1 worm cellular context compared by ENCODE assay signal in the genomic region with DNA sequence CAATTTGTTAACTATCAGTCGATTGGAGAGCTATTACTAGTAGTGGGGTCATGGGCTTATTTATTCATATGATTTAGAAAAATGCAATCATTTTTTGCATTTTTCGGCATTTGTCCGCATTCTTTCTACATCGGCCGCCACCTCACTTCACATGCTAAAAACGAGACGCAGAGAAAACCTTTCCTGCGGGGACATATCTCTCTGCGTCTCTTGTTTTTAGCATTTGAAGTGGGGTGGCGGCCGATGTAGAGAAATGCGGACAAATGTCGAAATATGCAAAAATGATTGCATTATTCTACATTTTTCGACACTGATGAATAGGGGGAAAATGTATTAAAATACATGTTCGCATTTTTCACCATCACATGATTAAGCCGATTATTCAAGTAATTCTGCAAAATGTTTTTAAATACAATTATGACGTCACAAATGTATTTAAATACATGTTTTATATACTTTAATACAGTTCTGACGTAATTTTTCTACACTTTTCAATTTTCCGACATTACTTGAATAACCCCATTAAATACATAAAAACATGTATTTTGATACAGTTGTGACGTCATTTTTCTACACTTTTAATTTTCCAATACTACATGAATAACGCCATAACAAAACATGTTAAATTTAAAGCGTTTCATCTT.
A peak's percentile ranks its signal among the peaks of the same experiment; 100 is the strongest.
TF ChIP-seq lines count a peak whose summit lies in the region.

No protein-coding gene starts in this region.

TF ChIP-seq in whole organism, L1 larva, 84 proteins besides CTCF, POLR2A, EP300 and RAD21 (continued from another document):
- TF ChIP-seq unc-130 (tag; optimal IDR thresholded peaks at IDR 0.05; lab: Kevin White, UChicago) = no peak
- peak; percentile 3 for TF ChIP-seq swsn-7 (tag; optimal IDR thresholded peaks at IDR 0.05; lab: Kevin White, UChicago)
- TF ChIP-seq snu-23 (GFP tag; optimal IDR thresholded peaks at IDR 0.05; lab: Kevin White, UChicago) = peak; percentile 5
- peak; percentile 45 to 48 for TF ChIP-seq efl-1 (optimal IDR thresholded peaks at IDR 0.05; lab: Kevin White, UChicago)
- TF ChIP-seq efl-1 (GFP tag; optimal IDR thresholded peaks at IDR 0.05 in 1 of 2; lab: Kevin White, UChicago) = peak in 1 of 2 experiments; percentile 12
- no peak for TF ChIP-seq nhr-28 (tag; optimal IDR thresholded peaks at IDR 0.05; lab: Kevin White, UChicago)
